Worm (Caenorhabditis elegans) whole organism, early embryonic: Measurements from ENCODE around the gene mars-1.

Source experiments
- B0310.2 ChIP-seq: sonication (generic microtip); optimal IDR thresholded peaks from 2 replicates; lab custom pipeline; 2016; ENCODE audit warnings: mild to moderate bottlenecking, missing genetic modification characterization, missing compliant biosample characterization
- aly-1 ChIP-seq: sonication (generic microtip); optimal IDR thresholded peaks from 2 replicates; lab custom pipeline; 2016; ENCODE audit warnings: missing genetic modification characterization, missing compliant biosample characterization
- ama-1 ChIP-seq: fragments of 150-350 bp; optimal IDR thresholded peaks from 2 replicates; lab custom pipeline; 2014
- flt-1 ChIP-seq: fragments of 200-800 bp; sonication (Bioruptor generic); IDR thresholded peaks from 2 replicates; pipeline ENCODE4 v1.3.6; 2022; ENCODE audit warnings: missing genetic modification characterization, missing compliant biosample characterization
- sea-1 ChIP-seq: fragments of 200-800 bp; sonication (Bioruptor generic); conservative IDR thresholded peaks from 2 replicates; pipeline ENCODE4 v1.3.6; 2022; ENCODE audit warnings: missing genetic modification characterization, missing compliant biosample characterization
- tbx-11 ChIP-seq: fragments of 200-800 bp; sonication (Bioruptor generic); IDR thresholded peaks from 2 replicates; pipeline ENCODE4 v1.3.6; 2022; ENCODE audit warnings: missing genetic modification characterization, missing compliant biosample characterization
- tbx-37 ChIP-seq: fragments of 200-800 bp; sonication (Bioruptor generic); conservative IDR thresholded peaks from 2 replicates; pipeline ENCODE4 v1.3.6; 2022; ENCODE audit warnings: missing genetic modification reagents, missing genetic modification characterization, missing compliant biosample characterization
- tra-4 ChIP-seq: sonication (generic microtip); optimal IDR thresholded peaks from 2 replicates; lab custom pipeline; 2017; ENCODE audit warnings: missing genetic modification characterization, missing compliant biosample characterization

ce11 chrIV:11641802-11642201, 6.5 kb upstream of the mars-1 start, which contains the start of gene ZK809.1:
- no peak for TF ChIP-seq sea-1 (GFP tag; lab: Robert Waterston, UW)
- no peak for TF ChIP-seq B0310.2 (tag; lab: Kevin White, UChicago)
- no peak for TF ChIP-seq tbx-37 (GFP tag; lab: Robert Waterston, UW)
- TF ChIP-seq aly-1 = no peak
- TF ChIP-seq tbx-11 (GFP tag; lab: Robert Waterston, UW) = no peak
- no peak for TF ChIP-seq tra-4 (tag; lab: Kevin White, UChicago)
- TF ChIP-seq ama-1 (lab: Kevin White, UChicago) = no peak
- TF ChIP-seq flt-1 = no peak
